Fruit fly (Drosophila melanogaster) Kc167 (cell line): ENCODE results near the gene Setx.

Experiments
- Sin3A ChIP-seq: fragments of >200 bp; optimal IDR thresholded peaks from 2 replicates; lab custom pipeline; 2018; ENCODE audit warnings: missing external identifiers
- h ChIP-seq: fragments of >200 bp; optimal IDR thresholded peaks from 3 replicates; lab custom pipeline; 2018; ENCODE audit warnings: missing external identifiers
- psq ChIP-seq: fragments of >200 bp; optimal IDR thresholded peaks from 2 replicates; lab custom pipeline; 2017; ENCODE audit warnings: missing external identifiers
- ttk ChIP-seq: sonication (Bioruptor generic); optimal IDR thresholded peaks from 2 replicates; lab custom pipeline; 2017; ENCODE audit warnings: missing external identifiers

DNA sequence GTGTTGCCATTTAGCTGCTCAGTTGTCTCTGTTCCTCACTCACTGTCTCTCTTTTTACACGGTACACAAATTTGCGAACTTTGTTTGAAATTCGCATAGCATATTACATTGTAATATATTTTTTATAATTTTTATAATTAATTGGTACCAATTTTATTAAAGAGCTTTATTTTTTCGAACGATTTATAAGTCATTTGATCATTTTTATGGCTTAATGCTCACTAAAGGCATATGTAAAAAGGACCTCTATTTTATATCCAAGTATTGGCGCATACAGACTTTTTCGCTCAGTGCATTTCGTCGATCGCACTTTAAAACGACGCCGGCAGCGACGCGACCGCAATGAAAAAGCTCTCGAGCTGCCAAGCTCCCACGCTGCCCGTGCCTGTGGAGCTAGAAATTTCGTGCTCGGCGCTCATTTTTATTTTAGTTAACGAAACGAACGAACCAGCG is 41.2 kb downstream of the Setx start:
- TF ChIP-seq ttk (lab: Kevin White, UChicago) (no peak), h (lab: Kevin White, UChicago) (no peak), Sin3A (lab: Kevin White, UChicago) (no peak), psq (lab: Kevin White, UChicago) (no peak)
